Worm (Caenorhabditis elegans): Measurements from ENCODE around the gene cut-5.

The cut-5 gene

DNA sequence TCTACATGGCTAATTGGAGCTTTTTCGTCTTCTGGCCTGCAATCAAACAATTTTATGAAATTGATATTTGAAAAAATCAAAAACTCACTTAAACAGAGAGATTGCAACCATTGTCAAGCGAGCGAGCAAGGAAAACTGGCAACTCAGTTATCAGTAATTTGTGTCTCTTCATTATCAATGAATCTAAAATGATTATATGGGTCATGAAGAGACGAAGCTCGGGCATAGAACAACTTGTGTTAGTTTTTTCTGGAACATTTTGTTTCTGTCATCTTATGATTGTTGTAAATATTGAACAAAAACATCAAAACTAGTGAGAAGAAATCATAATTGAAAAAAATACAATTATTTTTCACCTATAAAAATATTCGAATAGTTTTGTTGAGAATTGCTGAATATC is 3.0 kb upstream of the cut-5 start, which contains the start of gene R07E3.1:
Gene R07E3.1, minus strand, starts transcription at position 176 of the 400 bp plus-strand sequence.
- peak; percentile 67 for TF ChIP-seq elt-2 (tag; optimal IDR thresholded peaks at IDR 0.05)
- TF ChIP-seq ahr-1 (tag; optimal IDR thresholded peaks at IDR 0.05) = no peak

DNA sequence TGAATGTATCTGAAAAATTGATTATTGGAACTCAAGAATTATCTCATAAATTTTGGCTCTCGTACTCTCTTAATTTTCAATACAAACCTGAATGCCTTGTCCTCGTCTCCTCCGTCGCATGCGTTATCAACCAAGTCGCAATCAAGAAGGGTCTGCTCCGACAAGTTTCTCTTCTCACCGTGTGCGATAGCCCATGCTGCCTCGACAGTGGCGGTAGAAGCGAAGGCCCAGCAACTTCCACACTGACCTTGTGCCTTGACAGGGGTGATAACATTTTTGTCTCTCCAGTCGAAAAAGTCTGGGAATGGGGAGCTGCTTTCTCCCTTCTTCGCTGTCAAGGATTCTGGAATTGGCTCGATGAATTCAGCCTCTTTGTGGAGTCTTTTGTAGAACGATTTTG is 2.0 kb upstream of the cut-5 start:
- TF ChIP-seq hlh-13 (GFP tag; optimal IDR thresholded peaks at IDR 0.05) (no peak), elt-2 (tag; optimal IDR thresholded peaks at IDR 0.05) (peak; percentile 54)

DNA sequence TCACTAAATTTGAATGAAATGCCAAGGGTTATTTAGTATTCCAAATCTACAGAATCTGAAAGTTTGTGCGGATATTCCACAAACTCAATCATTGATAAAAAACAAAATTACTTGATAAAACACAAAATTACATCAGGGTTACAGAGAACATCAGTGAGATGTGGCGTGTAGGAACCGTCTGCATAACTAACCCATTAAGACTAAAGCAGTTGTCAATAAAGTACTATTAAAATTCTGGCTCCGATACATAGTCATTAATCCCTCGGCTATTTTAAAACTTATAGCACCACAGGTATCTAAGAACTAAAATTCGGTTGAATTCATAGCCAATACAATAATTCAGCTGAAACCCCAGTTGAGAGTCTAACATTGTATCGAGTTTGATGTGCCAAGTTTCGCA is 761 bp upstream of the cut-5 start:
- TF ChIP-seq hlh-13 (GFP tag; optimal IDR thresholded peaks at IDR 0.05) = no peak
- no peak for TF ChIP-seq pha-2 (tag; optimal IDR thresholded peaks at IDR 0.05)
- no peak for TF ChIP-seq fax-1 (tag; optimal IDR thresholded peaks at IDR 0.05)
- no peak for TF ChIP-seq dmd-4 (tag; optimal IDR thresholded peaks at IDR 0.05; ENCODE audit: borderline replicate concordance)
- TF ChIP-seq T23F11.4 (GFP tag; optimal IDR thresholded peaks at IDR 0.05) = no peak
- no peak for TF ChIP-seq lin-11 (tag; optimal IDR thresholded peaks at IDR 0.05)
- TF ChIP-seq unc-42 (tag; optimal IDR thresholded peaks at IDR 0.05) = no peak
- TF ChIP-seq unc-55 (GFP tag; optimal IDR thresholded peaks at IDR 0.05) = no peak
- no peak for TF ChIP-seq C38D4.7 (GFP tag; optimal IDR thresholded peaks at IDR 0.05)
- no peak for TF ChIP-seq sox-4 (tag; optimal IDR thresholded peaks at IDR 0.05)
- no peak for TF ChIP-seq pqm-1 (tag; optimal IDR thresholded peaks at IDR 0.05)
- no peak for TF ChIP-seq ceh-22 (tag; optimal IDR thresholded peaks at IDR 0.05)
- TF ChIP-seq dve-1 (tag; optimal IDR thresholded peaks at IDR 0.05) = no peak
- no peak for TF ChIP-seq syd-9 (tag; optimal IDR thresholded peaks at IDR 0.05)
- no peak for TF ChIP-seq ceh-6 (GFP tag; optimal IDR thresholded peaks at IDR 0.05)
- no peak for TF ChIP-seq sdc-2 (tag; optimal IDR thresholded peaks at IDR 0.05)
- no peak for TF ChIP-seq eyg-1 (tag; optimal IDR thresholded peaks at IDR 0.05)
- no peak for TF ChIP-seq ceh-45 (GFP tag; IDR thresholded peaks at IDR 0.05)
- TF ChIP-seq rnt-1 (tag; optimal IDR thresholded peaks at IDR 0.05) = no peak
- no peak for TF ChIP-seq pros-1 (tag; optimal IDR thresholded peaks at IDR 0.05)

DNA sequence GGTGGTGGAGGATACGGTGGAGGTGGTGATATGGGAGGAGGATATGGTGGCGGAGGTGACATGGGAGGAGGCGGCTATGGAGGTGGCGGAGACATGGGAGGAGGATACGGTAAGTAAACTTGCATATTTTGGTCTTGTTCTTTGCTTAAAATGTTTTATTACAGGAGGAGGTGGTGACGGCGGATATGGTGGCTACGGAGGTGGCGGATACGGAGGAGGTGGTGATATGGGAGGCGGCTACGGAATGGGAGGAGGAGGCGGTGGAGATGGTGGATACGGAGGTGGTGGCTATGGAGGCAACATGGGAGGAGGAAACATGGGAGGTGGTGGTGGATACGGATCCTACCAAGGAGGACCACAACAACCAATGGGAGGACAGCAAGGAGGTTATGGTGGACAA is 1.4 kb downstream of the cut-5 start:
- no peak for TF ChIP-seq ceh-9 (tag; optimal IDR thresholded peaks at IDR 0.05)
- no peak for TF ChIP-seq sox-4 (tag; optimal IDR thresholded peaks at IDR 0.05)
- TF ChIP-seq odd-2 (tag; optimal IDR thresholded peaks at IDR 0.05) = no peak
- no peak for TF ChIP-seq fkh-6 (tag; optimal IDR thresholded peaks at IDR 0.05)
- no peak for TF ChIP-seq K02D7.2 (tag; optimal IDR thresholded peaks at IDR 0.05)
- TF ChIP-seq unc-3 (GFP tag; conservative IDR thresholded peaks at IDR 0.05) = 0 out of 2 replicates have a peak, but pooled peaks have one; percentile 17
- TF ChIP-seq unc-3 (tag; optimal IDR thresholded peaks at IDR 0.05) = no peak
- TF ChIP-seq che-1 (tag; optimal IDR thresholded peaks at IDR 0.05) = no peak
- no peak for TF ChIP-seq ceh-30 (tag; optimal IDR thresholded peaks at IDR 0.05)
- TF ChIP-seq pha-4 (tag; optimal IDR thresholded peaks at IDR 0.05) = no peak
- TF ChIP-seq dve-1 (tag; optimal IDR thresholded peaks at IDR 0.05) = no peak
- no peak for TF ChIP-seq eyg-1 (tag; optimal IDR thresholded peaks at IDR 0.05)
- no peak for TF ChIP-seq ets-4 (tag; optimal IDR thresholded peaks at IDR 0.05)
- peak; percentile 57 for TF ChIP-seq elt-4 (tag; optimal IDR thresholded peaks at IDR 0.05)
- no peak for TF ChIP-seq C38D4.7 (GFP tag; optimal IDR thresholded peaks at IDR 0.05)
- no peak for TF ChIP-seq F13H6.1 (tag; optimal IDR thresholded peaks at IDR 0.05)
- no peak for TF ChIP-seq madf-2 (tag; optimal IDR thresholded peaks at IDR 0.05)
- TF ChIP-seq syd-9 (tag; optimal IDR thresholded peaks at IDR 0.05) = peak; percentile 14

DNA sequence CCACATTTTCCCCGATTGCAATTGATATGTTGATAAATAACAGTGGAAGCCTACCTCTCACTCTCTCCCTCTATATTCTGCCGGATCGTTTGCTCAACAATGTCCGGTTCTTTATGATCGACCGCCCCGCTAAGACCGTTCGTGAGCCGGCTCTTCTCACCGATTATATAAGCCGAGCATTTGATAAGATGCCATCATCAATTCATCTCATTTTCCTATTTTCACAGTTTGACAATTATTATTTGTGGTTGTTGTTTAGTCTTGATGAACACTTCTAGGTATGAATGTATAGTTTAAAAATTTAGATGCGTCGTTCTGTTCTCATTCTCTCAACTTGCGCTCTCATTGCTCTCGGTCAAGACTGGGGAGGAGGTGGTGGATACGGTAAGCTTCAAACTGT is 1.9 kb downstream of the cut-5 start, which contains the start of gene idpa-3:
Gene idpa-3, plus strand, starts transcription at position 301 of the 400 bp plus-strand sequence.
- TF ChIP-seq nhr-11 (tag; optimal IDR thresholded peaks at IDR 0.05) (no peak), elt-4 (tag; optimal IDR thresholded peaks at IDR 0.05) (no peak), ceh-18 (tag; optimal IDR thresholded peaks at IDR 0.05) (no peak), elt-2 (tag; optimal IDR thresholded peaks at IDR 0.05) (no peak), hlh-6 (tag; optimal IDR thresholded peaks at IDR 0.05) (no peak), pax-1 (tag; optimal IDR thresholded peaks at IDR 0.05) (no peak), lin-11 (tag; optimal IDR thresholded peaks at IDR 0.05) (no peak), pha-4 (tag; optimal IDR thresholded peaks at IDR 0.05) (no peak), unc-42 (tag; optimal IDR thresholded peaks at IDR 0.05) (no peak), sox-2 (GFP tag; IDR thresholded peaks at IDR 0.05) (no peak), ceh-31 (tag; optimal IDR thresholded peaks at IDR 0.05) (no peak), fkh-6 (tag; optimal IDR thresholded peaks at IDR 0.05) (no peak), ceh-9 (tag; optimal IDR thresholded peaks at IDR 0.05) (no peak), Y22D7AL.16 (tag; optimal IDR thresholded peaks at IDR 0.05) (no peak), pros-1 (tag; optimal IDR thresholded peaks at IDR 0.05) (no peak), pqm-1 (tag; optimal IDR thresholded peaks at IDR 0.05) (no peak), unc-86 (tag; optimal IDR thresholded peaks at IDR 0.05) (no peak), nfya-1 (tag; optimal IDR thresholded peaks at IDR 0.05) (no peak), C38D4.7 (GFP tag; optimal IDR thresholded peaks at IDR 0.05) (no peak), ceh-19 (GFP tag; optimal IDR thresholded peaks at IDR 0.05) (no peak)
